Worm (Caenorhabditis elegans): ENCODE measurements around the gene F09F9.2.

DNA sequence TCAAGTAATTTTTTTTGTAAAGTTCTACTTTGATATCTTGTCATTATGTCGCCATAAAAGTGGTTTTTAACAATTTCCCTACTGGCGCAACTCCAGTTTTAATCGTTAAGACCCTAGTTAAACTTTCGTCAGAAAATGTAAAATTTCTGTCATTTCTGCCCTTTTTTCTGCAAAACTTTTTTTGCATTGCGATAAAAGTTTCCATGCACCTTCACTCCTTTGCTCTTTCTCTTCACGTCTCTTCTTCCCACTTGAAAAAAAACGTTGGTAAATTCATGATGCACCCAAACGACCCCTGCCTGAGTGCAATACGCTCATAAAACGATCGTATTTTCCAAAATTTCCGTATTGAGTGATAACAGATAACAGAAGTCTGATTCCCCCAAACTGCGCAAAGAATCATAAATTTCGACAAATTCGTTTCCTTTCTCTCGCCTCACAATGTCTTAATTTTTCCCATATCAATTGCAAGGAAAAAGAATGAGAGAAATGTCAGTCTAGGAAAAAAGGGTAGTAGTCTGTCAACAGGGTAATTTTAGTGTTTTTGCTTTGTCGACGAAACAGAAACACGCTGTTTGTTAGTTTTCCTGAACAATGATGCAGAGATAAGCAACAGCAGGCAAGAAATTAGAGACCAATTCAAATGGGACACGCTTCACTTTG is 29.6 kb upstream of the F09F9.2 start:
- TF ChIP-seq B0310.2 (tag; optimal IDR thresholded peaks at IDR 0.05) (no peak), hmbx-1 (tag; optimal IDR thresholded peaks at IDR 0.05) (no peak), aly-1 (tag; optimal IDR thresholded peaks at IDR 0.05) (no peak), ama-1 (optimal IDR thresholded peaks at IDR 0.05) (no peak), hmg-4 (GFP tag; optimal IDR thresholded peaks at IDR 0.05) (no peak), pes-1 (GFP tag; IDR thresholded peaks at IDR 0.05) (no peak)

All from whole organism, early embryonic.